Worm (Caenorhabditis elegans) whole organism, L3 larva: ENCODE measurements around the gene cyp-33E2.

Experiments
- R02D3.7 ChIP-seq: fragments of 150-350 bp; optimal IDR thresholded peaks from 2 replicates; lab custom pipeline; 2014; ENCODE audit warnings: missing biosample characterization, missing genetic modification characterization
- ZK546.5 ChIP-seq: sonication (generic microtip); optimal IDR thresholded peaks from 2 replicates; lab custom pipeline; 2017; ENCODE audit warnings: missing biosample characterization, missing genetic modification characterization
- aly-2 ChIP-seq: fragments of 150-350 bp; optimal IDR thresholded peaks from 2 replicates; lab custom pipeline; 2014; ENCODE audit warnings: missing biosample characterization, missing genetic modification characterization
- ama-1 ChIP-seq: fragments of 150-350 bp; optimal IDR thresholded peaks from 2 replicates; lab custom pipeline; 2018
- ceh-28 ChIP-seq: fragments of 150-350 bp; optimal IDR thresholded peaks from 2 replicates; lab custom pipeline; 2014; ENCODE audit warnings: missing biosample characterization, missing genetic modification reagents, missing genetic modification characterization
- ceh-82 ChIP-seq: fragments of 150-350 bp; optimal IDR thresholded peaks from 2 replicates; lab custom pipeline; 2014; ENCODE audit warnings: missing biosample characterization, missing genetic modification characterization
- egl-27 ChIP-seq: sonication (generic microtip); optimal IDR thresholded peaks from 4 replicates; lab custom pipeline; 2017; ENCODE audit warnings: missing biosample characterization, missing genetic modification reagents, missing genetic modification characterization
- egl-5 ChIP-seq: fragments of 150-350 bp; optimal IDR thresholded peaks from 2 replicates; lab custom pipeline; 2017; ENCODE audit warnings: missing biosample characterization, missing genetic modification reagents, missing genetic modification characterization, inconsistent platforms
- elt-2 ChIP-seq: sonication (generic microtip); optimal IDR thresholded peaks from 2 replicates; lab custom pipeline; 2016; ENCODE audit warnings: missing genetic modification reagents, mild to moderate bottlenecking, missing genetic modification characterization, missing compliant biosample characterization
- fkh-10 ChIP-seq: sonication (generic microtip); optimal IDR thresholded peaks from 2 replicates; lab custom pipeline; 2017; ENCODE audit warnings: missing biosample characterization, missing genetic modification reagents, missing genetic modification characterization
- fos-1 ChIP-seq: fragments of 150-350 bp; optimal IDR thresholded peaks from 2 replicates; lab custom pipeline; 2014; ENCODE audit warnings: missing biosample characterization, missing genetic modification characterization
- hmg-11 ChIP-seq: sonication (generic microtip); optimal IDR thresholded peaks from 2 replicates; lab custom pipeline; 2016; ENCODE audit warnings: missing genetic modification characterization, missing compliant biosample characterization
- jun-1 ChIP-seq: fragments of 150-350 bp; optimal IDR thresholded peaks from 2 replicates; lab custom pipeline; 2014; ENCODE audit warnings: missing biosample characterization, missing genetic modification reagents, missing genetic modification characterization
- lin-15B ChIP-seq: fragments of 150-350 bp; optimal IDR thresholded peaks from 2 replicates; lab custom pipeline; 2014; ENCODE audit warnings: missing biosample characterization, missing genetic modification characterization
- lin-39 ChIP-seq: fragments of 150-350 bp; optimal IDR thresholded peaks from 2 replicates; lab custom pipeline; 2018; ENCODE audit warnings: missing biosample characterization, missing genetic modification reagents, missing genetic modification characterization
- lsy-12 ChIP-seq: sonication (generic microtip); optimal IDR thresholded peaks from 2 replicates; lab custom pipeline; 2016; ENCODE audit warnings: mild to moderate bottlenecking, missing genetic modification characterization, missing compliant biosample characterization
- nfya-1 ChIP-seq: sonication (generic microtip); optimal IDR thresholded peaks from 2 replicates; lab custom pipeline; 2017; ENCODE audit warnings: missing genetic modification characterization, mild to moderate bottlenecking, missing compliant biosample characterization, antibody characterized with exemption, moderate library complexity; ENCODE audit not compliant: insufficient read depth
- nhr-11 ChIP-seq: fragments of 150-350 bp; optimal IDR thresholded peaks from 2 replicates; lab custom pipeline; 2014; ENCODE audit warnings: missing biosample characterization, missing genetic modification characterization
- nhr-12 ChIP-seq: fragments of 150-350 bp; optimal IDR thresholded peaks from 2 replicates; lab custom pipeline; 2014; ENCODE audit warnings: missing biosample characterization, missing genetic modification characterization
- nhr-25 ChIP-seq: sonication (generic microtip); optimal IDR thresholded peaks from 2 replicates; lab custom pipeline; 2017; ENCODE audit warnings: missing biosample characterization, missing genetic modification characterization
- nhr-28 ChIP-seq: fragments of 150-350 bp; optimal IDR thresholded peaks from 2 replicates; lab custom pipeline; 2014; ENCODE audit warnings: missing biosample characterization, missing genetic modification characterization
- nhr-43 ChIP-seq: sonication (generic microtip); optimal IDR thresholded peaks from 2 replicates; lab custom pipeline; 2016; ENCODE audit warnings: mild to moderate bottlenecking, missing genetic modification characterization, missing compliant biosample characterization; ENCODE audit not compliant: poor library complexity, severe bottlenecking
- nhr-67 ChIP-seq: fragments of 150-350 bp; optimal IDR thresholded peaks from 2 replicates; lab custom pipeline; 2014; ENCODE audit warnings: missing biosample characterization, missing genetic modification characterization
- nhr-76 ChIP-seq: fragments of 150-350 bp; sonication (generic microtip); optimal IDR thresholded peaks from 5 replicates; lab custom pipeline; 2014; ENCODE audit warnings: missing biosample characterization, missing genetic modification characterization
- pha-4 ChIP-seq: fragments of 150-350 bp; optimal IDR thresholded peaks from 2 replicates; lab custom pipeline; 2014; ENCODE audit warnings: missing biosample characterization, missing genetic modification reagents, missing genetic modification characterization
- sea-2 ChIP-seq: fragments of 150-350 bp; sonication (generic microtip); optimal IDR thresholded peaks from 4 replicates; lab custom pipeline; 2014; ENCODE audit warnings: missing biosample characterization, missing genetic modification reagents, missing genetic modification characterization
- skn-1 ChIP-seq: fragments of 150-350 bp; optimal IDR thresholded peaks from 2 replicates; lab custom pipeline; 2014; ENCODE audit warnings: missing biosample characterization, missing genetic modification characterization
- snpc-4 ChIP-seq: fragments of 150-350 bp; optimal IDR thresholded peaks from 2 replicates; lab custom pipeline; 2014; ENCODE audit warnings: missing biosample characterization, missing genetic modification characterization
- tbx-2 ChIP-seq: sonication (generic microtip); optimal IDR thresholded peaks from 2 replicates; lab custom pipeline; 2016; ENCODE audit warnings: mild to moderate bottlenecking, missing genetic modification characterization, missing compliant biosample characterization
- unc-39 ChIP-seq: sonication (generic microtip); optimal IDR thresholded peaks from 4 replicates; lab custom pipeline; 2017; ENCODE audit warnings: missing biosample characterization, missing genetic modification characterization
- ztf-11 ChIP-seq: fragments of 150-350 bp; optimal IDR thresholded peaks from 2 replicates; lab custom pipeline; 2014; ENCODE audit warnings: missing biosample characterization, missing genetic modification characterization

The cyp-33E2 gene

ce11 chrIV:8625730-8626129 is 13.6 kb downstream of the cyp-33E2 start:
- TF ChIP-seq elt-2 (no peak), tbx-2 (tag; lab: Kevin White, UChicago) (no peak), jun-1 (tag; lab: Kevin White, UChicago) (no peak), sea-2 (no peak), skn-1 (no peak), ZK546.5 (no peak), R02D3.7 (no peak), pha-4 (no peak), hmg-11 (tag; lab: Kevin White, UChicago) (no peak), nhr-25 (tag; lab: Kevin White, UChicago) (no peak), nhr-12 (tag; lab: Kevin White, UChicago) (no peak), ama-1 (lab: Kevin White, UChicago) (no peak), aly-2 (no peak), lin-15B (tag; lab: Kevin White, UChicago) (no peak)
- TF ChIP-seq, all 47 proteins: peak for 0

- TF ChIP-seq nhr-76 (no peak), nfya-1 (tag; lab: Kevin White, UChicago) (peak; percentile 9), ama-1 (lab: Kevin White, UChicago) (no peak)
Measured at ce11 chrIV:8626294-8626693, 14.2 kb downstream of the cyp-33E2 start.

DNA sequence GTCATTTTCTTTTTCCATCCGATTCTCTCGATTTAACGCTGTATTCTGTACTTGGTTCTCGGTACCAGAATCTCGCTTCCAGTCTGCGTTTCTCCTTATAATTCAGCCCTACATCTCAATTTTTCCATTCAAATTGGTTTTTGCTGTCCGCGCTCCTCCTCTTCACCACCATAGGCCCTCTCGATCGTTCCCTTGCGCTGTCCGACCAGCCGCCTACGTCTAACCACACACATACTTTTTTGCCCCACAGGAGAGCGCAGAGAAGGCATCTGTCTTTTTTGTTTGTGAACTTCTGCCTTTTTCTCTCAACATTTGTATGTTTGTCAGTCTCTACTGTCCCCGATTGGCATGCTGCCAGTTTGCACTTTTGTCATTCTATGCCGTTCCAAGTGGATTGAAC is 15.2 kb downstream of the cyp-33E2 start, which contains the start of gene F42A9.11:
Gene F42A9.11, plus strand, starts transcription at position 310 of the 400 bp plus-strand sequence.
- TF ChIP-seq nfya-1 (tag; lab: Kevin White, UChicago) = peak; percentile 61
- peak; percentile 15 for TF ChIP-seq egl-5 (tag; lab: Kevin White, UChicago)
- no peak for TF ChIP-seq nhr-11 (tag; lab: Kevin White, UChicago)
- peak; percentile 28 for TF ChIP-seq nhr-43 (tag; lab: Kevin White, UChicago)
- TF ChIP-seq ceh-28 (tag; lab: Kevin White, UChicago) = peak; percentile 26
- no peak for TF ChIP-seq nhr-28 (tag; lab: Kevin White, UChicago)
- TF ChIP-seq lsy-12 (tag; lab: Kevin White, UChicago) = no peak
- peak; percentile 30 for TF ChIP-seq nhr-25 (tag; lab: Kevin White, UChicago)
- TF ChIP-seq ceh-82 (tag; lab: Kevin White, UChicago) = no peak
- peak; percentile 77 for TF ChIP-seq pha-4
- TF ChIP-seq hmg-11 (tag; lab: Kevin White, UChicago) = peak; percentile 45
- no peak for TF ChIP-seq ztf-11 (tag; lab: Kevin White, UChicago)
- TF ChIP-seq lin-15B (tag; lab: Kevin White, UChicago) = peak; percentile 7
- TF ChIP-seq snpc-4 (tag; lab: Kevin White, UChicago) = peak; percentile 17
- TF ChIP-seq unc-39 (tag; lab: Kevin White, UChicago) = no peak

ce11 chrIV:8628262-8628661 is 16.1 kb downstream of the cyp-33E2 start:
- TF ChIP-seq fkh-10 (GFP tag; lab: Kevin White, UChicago) (peak; percentile 46), nhr-67 (no peak), nhr-25 (tag; lab: Kevin White, UChicago) (peak; percentile 49)

ce11 chrIV:8629609-8630052 is 17.5 kb downstream of the cyp-33E2 start:
- TF ChIP-seq nfya-1 (tag; lab: Kevin White, UChicago) = peak; percentile 75
- TF ChIP-seq egl-27 = no peak
- TF ChIP-seq ceh-28 (tag; lab: Kevin White, UChicago) = no peak
- peak; percentile 86 for TF ChIP-seq hmg-11 (tag; lab: Kevin White, UChicago)
- TF ChIP-seq lin-39 (tag; lab: Kevin White, UChicago) = peak; percentile 54
- peak; percentile 25 for TF ChIP-seq lin-15B (tag; lab: Kevin White, UChicago)
- TF ChIP-seq skn-1 = no peak
- TF ChIP-seq fkh-10 (GFP tag; lab: Kevin White, UChicago) = peak; percentile 34
- TF ChIP-seq fos-1 (tag; lab: Kevin White, UChicago) = no peak
- TF ChIP-seq, all 47 proteins: peak for 5

DNA sequence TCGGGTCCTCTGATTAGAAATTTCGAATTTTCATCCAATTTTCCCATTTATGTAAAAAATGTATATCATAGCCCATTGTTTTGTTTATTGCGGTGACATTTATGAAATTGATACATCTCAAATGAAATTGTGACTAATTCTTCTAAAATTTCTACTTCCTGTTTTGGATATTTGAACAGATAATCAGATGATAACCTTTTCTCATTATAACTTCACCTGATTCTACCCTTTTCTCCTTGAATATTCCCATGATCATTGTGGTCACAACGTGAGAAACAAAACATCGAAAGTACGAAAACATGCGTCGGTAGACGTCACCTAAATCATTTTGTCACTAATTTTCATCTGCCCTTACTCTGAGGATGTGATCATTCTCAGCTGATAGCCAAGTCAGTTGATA is 18.1 kb downstream of the cyp-33E2 start:
- no peak for TF ChIP-seq jun-1 (tag; lab: Kevin White, UChicago)
- TF ChIP-seq, all 47 proteins: peak for 0
